Worm (Caenorhabditis elegans) whole organism, L3 larva: ENCODE measurements around the gene pmpl-1.

ENCODE experiments used
- ZK546.5 ChIP-seq: sonication (generic microtip); optimal IDR thresholded peaks from 2 replicates; lab custom pipeline; 2017; ENCODE audit warnings: missing biosample characterization, missing genetic modification characterization
- ceh-16 ChIP-seq: sonication (generic microtip); optimal IDR thresholded peaks from 2 replicates; lab custom pipeline; 2017; ENCODE audit warnings: missing biosample characterization, missing genetic modification characterization
- ceh-82 ChIP-seq: fragments of 150-350 bp; optimal IDR thresholded peaks from 2 replicates; lab custom pipeline; 2014; ENCODE audit warnings: missing biosample characterization, missing genetic modification characterization
- egl-27 ChIP-seq: sonication (generic microtip); optimal IDR thresholded peaks from 4 replicates; lab custom pipeline; 2017; ENCODE audit warnings: missing biosample characterization, missing genetic modification reagents, missing genetic modification characterization
- egl-5 ChIP-seq: fragments of 150-350 bp; optimal IDR thresholded peaks from 2 replicates; lab custom pipeline; 2017; ENCODE audit warnings: missing biosample characterization, missing genetic modification reagents, missing genetic modification characterization, inconsistent platforms
- elt-1 ChIP-seq: fragments of 150-350 bp; optimal IDR thresholded peaks from 2 replicates; lab custom pipeline; 2014; ENCODE audit warnings: missing biosample characterization, missing genetic modification characterization
- elt-2 ChIP-seq: sonication (generic microtip); optimal IDR thresholded peaks from 2 replicates; lab custom pipeline; 2016; ENCODE audit warnings: missing genetic modification reagents, mild to moderate bottlenecking, missing genetic modification characterization, missing compliant biosample characterization
- elt-3 ChIP-seq, 3 experiments: fragments of 150-350 bp in 1 of 3; sonication (generic microtip) in 2 of 3; optimal IDR thresholded peaks; 2 replicates in 2 of 3; 4 replicates in 1 of 3; lab custom pipeline; 2014 to 2017; ENCODE audit warnings: missing biosample characterization in 3 of 3, missing genetic modification characterization in 3 of 3
- eor-1 ChIP-seq, 2 experiments: fragments of 150-350 bp; optimal IDR thresholded peaks; 2 replicates each; lab custom pipeline; 2014 to 2018; ENCODE audit warnings: missing biosample characterization in 2 of 2, missing genetic modification characterization in 2 of 2
- fkh-10 ChIP-seq: sonication (generic microtip); optimal IDR thresholded peaks from 2 replicates; lab custom pipeline; 2017; ENCODE audit warnings: missing biosample characterization, missing genetic modification reagents, missing genetic modification characterization
- hmg-11 ChIP-seq: sonication (generic microtip); optimal IDR thresholded peaks from 2 replicates; lab custom pipeline; 2016; ENCODE audit warnings: missing genetic modification characterization, missing compliant biosample characterization
- jun-1 ChIP-seq: fragments of 150-350 bp; optimal IDR thresholded peaks from 2 replicates; lab custom pipeline; 2014; ENCODE audit warnings: missing biosample characterization, missing genetic modification reagents, missing genetic modification characterization
- lin-15B ChIP-seq: fragments of 150-350 bp; optimal IDR thresholded peaks from 2 replicates; lab custom pipeline; 2014; ENCODE audit warnings: missing biosample characterization, missing genetic modification characterization
- lin-39 ChIP-seq: fragments of 150-350 bp; optimal IDR thresholded peaks from 2 replicates; lab custom pipeline; 2018; ENCODE audit warnings: missing biosample characterization, missing genetic modification reagents, missing genetic modification characterization
- lsy-12 ChIP-seq: sonication (generic microtip); optimal IDR thresholded peaks from 2 replicates; lab custom pipeline; 2016; ENCODE audit warnings: mild to moderate bottlenecking, missing genetic modification characterization, missing compliant biosample characterization
- mdl-1 ChIP-seq: fragments of 150-350 bp; optimal IDR thresholded peaks from 2 replicates; lab custom pipeline; 2014; ENCODE audit warnings: missing biosample characterization, missing genetic modification characterization
- mml-1 ChIP-seq: fragments of 150-350 bp; sonication (generic microtip); optimal IDR thresholded peaks from 3 replicates; lab custom pipeline; 2014; ENCODE audit warnings: missing biosample characterization, missing genetic modification characterization
- nfya-1 ChIP-seq: sonication (generic microtip); optimal IDR thresholded peaks from 2 replicates; lab custom pipeline; 2017; ENCODE audit warnings: missing genetic modification characterization, mild to moderate bottlenecking, missing compliant biosample characterization, antibody characterized with exemption, moderate library complexity; ENCODE audit not compliant: insufficient read depth
- nhr-25 ChIP-seq: sonication (generic microtip); optimal IDR thresholded peaks from 2 replicates; lab custom pipeline; 2017; ENCODE audit warnings: missing biosample characterization, missing genetic modification characterization
- nhr-43 ChIP-seq: sonication (generic microtip); optimal IDR thresholded peaks from 2 replicates; lab custom pipeline; 2016; ENCODE audit warnings: mild to moderate bottlenecking, missing genetic modification characterization, missing compliant biosample characterization; ENCODE audit not compliant: poor library complexity, severe bottlenecking
- nhr-67 ChIP-seq: fragments of 150-350 bp; optimal IDR thresholded peaks from 2 replicates; lab custom pipeline; 2014; ENCODE audit warnings: missing biosample characterization, missing genetic modification characterization
- pha-4 ChIP-seq: fragments of 150-350 bp; optimal IDR thresholded peaks from 2 replicates; lab custom pipeline; 2014; ENCODE audit warnings: missing biosample characterization, missing genetic modification reagents, missing genetic modification characterization
- pqm-1 ChIP-seq: fragments of 150-350 bp; optimal IDR thresholded peaks from 2 replicates; lab custom pipeline; 2017; ENCODE audit warnings: missing biosample characterization, missing genetic modification characterization, inconsistent platforms
- sea-2 ChIP-seq: fragments of 150-350 bp; sonication (generic microtip); optimal IDR thresholded peaks from 4 replicates; lab custom pipeline; 2014; ENCODE audit warnings: missing biosample characterization, missing genetic modification reagents, missing genetic modification characterization
- skn-1 ChIP-seq: fragments of 150-350 bp; optimal IDR thresholded peaks from 2 replicates; lab custom pipeline; 2014; ENCODE audit warnings: missing biosample characterization, missing genetic modification characterization
- snpc-4 ChIP-seq: fragments of 150-350 bp; optimal IDR thresholded peaks from 2 replicates; lab custom pipeline; 2014; ENCODE audit warnings: missing biosample characterization, missing genetic modification characterization
- unc-39 ChIP-seq: sonication (generic microtip); optimal IDR thresholded peaks from 4 replicates; lab custom pipeline; 2017; ENCODE audit warnings: missing biosample characterization, missing genetic modification characterization
- unc-62 ChIP-seq: fragments of 150-350 bp; sonication (generic microtip); optimal IDR thresholded peaks from 4 replicates; lab custom pipeline; 2014; ENCODE audit warnings: missing biosample characterization, missing genetic modification reagents, missing genetic modification characterization
- zag-1 ChIP-seq: fragments of 150-350 bp; optimal IDR thresholded peaks from 2 replicates; lab custom pipeline; 2014; ENCODE audit warnings: missing biosample characterization, missing genetic modification characterization
- ztf-11 ChIP-seq: fragments of 150-350 bp; optimal IDR thresholded peaks from 2 replicates; lab custom pipeline; 2014; ENCODE audit warnings: missing biosample characterization, missing genetic modification characterization
- ztf-4 ChIP-seq: fragments of 150-350 bp; optimal IDR thresholded peaks from 2 replicates; lab custom pipeline; 2014; ENCODE audit warnings: missing biosample characterization, missing genetic modification characterization

pmpl-1 gene

DNA sequence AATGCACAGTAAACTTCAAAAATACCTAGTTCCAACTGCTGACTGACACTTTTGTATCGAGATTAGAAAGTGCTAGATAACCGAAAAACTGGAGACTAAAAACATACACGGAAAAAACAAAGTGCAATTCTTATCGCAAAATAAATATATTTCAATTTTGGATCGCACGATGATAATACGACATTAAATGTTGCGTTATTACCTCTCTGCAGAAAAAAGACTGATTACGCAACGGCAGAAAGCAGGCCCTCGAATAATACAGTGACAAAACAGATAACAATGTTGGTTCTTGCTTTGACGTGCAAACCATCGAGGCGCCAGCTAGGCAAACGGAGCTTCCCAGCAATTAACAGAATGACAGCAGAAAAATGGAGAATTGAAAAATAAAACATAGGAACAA, 36.0 kb downstream of the pmpl-1 start:
- TF ChIP-seq zag-1 (tag; lab: Kevin White, UChicago), result no peak
- TF ChIP-seq elt-2 (tag; lab: Kevin White, UChicago), result peak; percentile 100
- peak; percentile 81 for TF ChIP-seq pha-4 (tag; lab: Kevin White, UChicago)
- TF ChIP-seq pqm-1, result peak; percentile 99
- TF ChIP-seq nhr-25 (tag; lab: Kevin White, UChicago), result no peak
- no peak for TF ChIP-seq elt-3 (tag; optimal IDR thresholded peaks at IDR 0.05; lab: Kevin White, UChicago)
- no peak for TF ChIP-seq ztf-4
- TF ChIP-seq ztf-11 (tag; lab: Kevin White, UChicago), result no peak
- no peak for TF ChIP-seq elt-1 (tag; lab: Kevin White, UChicago)
- no peak for TF ChIP-seq mdl-1 (tag; lab: Kevin White, UChicago)
- TF ChIP-seq skn-1, result peak; percentile 67
- peak; percentile 83 for TF ChIP-seq jun-1 (tag; lab: Kevin White, UChicago)
- no peak for TF ChIP-seq ceh-82 (tag; lab: Kevin White, UChicago)
- TF ChIP-seq ceh-16 (tag; lab: Kevin White, UChicago), result no peak
- no peak for TF ChIP-seq nhr-67

ce11 chrX:3824443-3824842, 36.6 kb downstream of the pmpl-1 start:
- TF ChIP-seq nfya-1 (peak; percentile 8), snpc-4 (tag; lab: Kevin White, UChicago) (no peak), hmg-11 (tag; lab: Kevin White, UChicago) (no peak), egl-5 (tag; lab: Kevin White, UChicago) (peak; percentile 36), nhr-43 (peak; percentile 72), ZK546.5 (no peak), ceh-16 (tag; lab: Kevin White, UChicago) (no peak), jun-1 (tag; lab: Kevin White, UChicago) (no peak), lin-39 (peak; percentile 6), lin-15B (tag; lab: Kevin White, UChicago) (no peak), egl-27 (tag; lab: Kevin White, UChicago) (no peak), pha-4 (tag; lab: Kevin White, UChicago) (peak; percentile 14), unc-39 (tag; lab: Kevin White, UChicago) (no peak)

DNA sequence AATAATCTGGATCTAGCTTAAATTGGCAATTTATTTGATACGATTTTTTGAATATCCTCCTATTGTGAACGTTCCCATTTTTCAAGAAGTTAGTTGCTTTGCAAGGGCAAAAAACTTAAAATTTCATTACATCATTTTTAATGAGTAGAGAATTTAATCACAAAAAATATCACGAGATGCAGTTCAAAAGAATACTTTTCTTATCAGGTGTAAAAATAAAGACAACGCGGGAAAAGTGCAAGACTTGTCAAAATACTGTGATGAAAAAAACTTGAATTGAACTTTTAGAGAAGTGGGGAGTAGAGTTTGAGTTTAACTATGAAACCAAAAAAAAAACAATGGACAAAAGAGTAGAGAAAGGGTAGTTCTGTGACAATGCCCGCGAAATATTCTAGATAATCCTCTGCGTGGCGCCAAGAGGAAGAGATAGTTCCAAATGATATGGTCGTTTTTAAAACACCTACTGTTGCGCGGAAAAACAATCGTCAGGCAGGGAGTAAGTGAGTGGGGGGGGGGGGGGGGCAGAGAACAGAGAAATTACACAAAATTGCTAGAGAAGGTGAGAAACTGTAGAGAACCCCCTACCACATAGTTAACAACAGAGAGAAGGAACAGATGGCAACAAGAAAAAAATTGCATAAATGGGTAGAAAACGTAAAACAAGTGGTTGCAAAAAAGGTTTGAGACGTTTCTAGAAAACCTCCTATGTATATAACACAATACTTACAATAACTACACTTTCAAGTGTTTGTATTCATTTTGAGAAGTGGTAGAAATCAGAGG, 37.3 kb downstream of the pmpl-1 start:
- TF ChIP-seq pqm-1, result peak; percentile 79
- no peak for TF ChIP-seq lsy-12 (tag; lab: Kevin White, UChicago)
- TF ChIP-seq fkh-10 (GFP tag; lab: Kevin White, UChicago), result no peak
- peak; percentile 79 for TF ChIP-seq elt-2 (tag; lab: Kevin White, UChicago)
- no peak for TF ChIP-seq nhr-67
- no peak for TF ChIP-seq snpc-4 (tag; lab: Kevin White, UChicago)
- TF ChIP-seq unc-39 (tag; lab: Kevin White, UChicago), result no peak
- no peak for TF ChIP-seq mdl-1 (tag; lab: Kevin White, UChicago)
- no peak for TF ChIP-seq unc-62

ce11 chrX:3826172-3826571, 38.3 kb downstream of the pmpl-1 start:
- peak; percentile 94 for TF ChIP-seq pha-4 (tag; lab: Kevin White, UChicago)
- no peak for TF ChIP-seq egl-5 (tag; lab: Kevin White, UChicago)
- peak; percentile 9 for TF ChIP-seq nfya-1
- TF ChIP-seq elt-2 (tag; lab: Kevin White, UChicago), result peak; percentile 44

- TF ChIP-seq unc-39 (tag; lab: Kevin White, UChicago) (no peak), nhr-67 (no peak), unc-62 (no peak), nhr-25 (tag; lab: Kevin White, UChicago) (no peak), elt-2 (tag; lab: Kevin White, UChicago) (no peak), mml-1 (no peak), skn-1 (no peak), sea-2 (GFP tag; lab: Kevin White, UChicago) (no peak), egl-5 (tag; lab: Kevin White, UChicago) (no peak), eor-1 (tag; optimal IDR thresholded peaks at IDR 0.05; lab: Kevin White, UChicago) (no peak), lin-15B (tag; lab: Kevin White, UChicago) (no peak), elt-3 (tag; optimal IDR thresholded peaks at IDR 0.05; lab: Kevin White, UChicago) (no peak), ceh-82 (tag; lab: Kevin White, UChicago) (no peak)
Observed at ce11 chrX:3826863-3827262, 39.0 kb downstream of the pmpl-1 start, which contains the start of gene fkh-9. TSS of gene fkh-9 (minus strand) at chrX:3826963.
